Fruit fly (Drosophila melanogaster): ENCODE measurements around the gene CG32444.

The CG32444 gene

dm6 chr3L:21604265-21604664 is 32.5 kb upstream of the CG32444 start (continued):
- TF ChIP-seq CG11247 (GFP tag; IDR thresholded peaks at IDR 0.05) (peak; percentile 72), HmgZ (tag; optimal IDR thresholded peaks at IDR 0.05) (peak; percentile 65), CG3163 (GFP tag; optimal IDR thresholded peaks at IDR 0.05) (peak; percentile 97), bcd (GFP tag; optimal IDR thresholded peaks at IDR 0.05) (peak; percentile 48), CoRest (tag; optimal IDR thresholded peaks at IDR 0.05) (peak; percentile 54), kah (GFP tag; optimal IDR thresholded peaks at IDR 0.05) (no peak), CG4854 (GFP tag; optimal IDR thresholded peaks at IDR 0.05) (peak; percentile 16), CG17359 (tag; optimal IDR thresholded peaks at IDR 0.05) (peak; percentile 68), CG16813 (GFP tag; IDR thresholded peaks at IDR 0.05; ENCODE audit: partially characterized antibody) (peak; percentile 54; the same call in 2 of the 3 replicates), gcm (GFP tag; optimal IDR thresholded peaks at IDR 0.05) (no peak), H2.0 (GFP tag; IDR thresholded peaks at IDR 0.05) (0 out of 2 replicates have a peak, but pooled peaks have one; percentile 26), gfzf (GFP tag; optimal IDR thresholded peaks at IDR 0.05) (peak; percentile 1), Hsf (GFP tag; optimal IDR thresholded peaks at IDR 0.05) (peak; percentile 78), maf-S (GFP tag; optimal IDR thresholded peaks at IDR 0.05) (peak; percentile 50), salm (tag; optimal IDR thresholded peaks at IDR 0.05) (no peak), CG13894 (tag; optimal IDR thresholded peaks at IDR 0.05) (peak; percentile 15), Bteb2 (GFP tag; optimal IDR thresholded peaks at IDR 0.05) (peak; percentile 2), CG8765 (GFP tag; IDR thresholded peaks at IDR 0.05) (peak; percentile 45; the same call in 1 of the 2 replicates), TFAM (GFP tag; optimal IDR thresholded peaks at IDR 0.05) (no peak), Rfx (GFP tag; IDR thresholded peaks at IDR 0.05) (peak; percentile 87), CG17912 (GFP tag; optimal IDR thresholded peaks at IDR 0.05) (peak; percentile 61), sug (tag; optimal IDR thresholded peaks at IDR 0.05) (no peak), ase (GFP tag; IDR thresholded peaks at IDR 0.05) (peak; percentile 79), CG10366 (GFP tag; IDR thresholded peaks at IDR 0.05) (peak; percentile 51), E2f2 (GFP tag; IDR thresholded peaks at IDR 0.05) (peak; percentile 72), CG31224 (GFP tag; IDR thresholded peaks at IDR 0.05) (no peak), dati (GFP tag; IDR thresholded peaks at IDR 0.05) (no peak), CG9817 (tag; optimal IDR thresholded peaks at IDR 0.05) (peak; percentile 62), CG18764 (GFP tag; optimal IDR thresholded peaks at IDR 0.05) (peak; percentile 52), CG1602 (GFP tag; optimal IDR thresholded peaks at IDR 0.05) (peak; percentile 63), Meics (GFP tag; optimal IDR thresholded peaks at IDR 0.05) (no peak), CG32767 (GFP tag; IDR thresholded peaks at IDR 0.05) (0 out of 2 replicates have a peak, but pooled peaks have one; percentile 34), Jarid2 (GFP tag; optimal IDR thresholded peaks at IDR 0.05) (peak; percentile 72), CG4820 (GFP tag; optimal IDR thresholded peaks at IDR 0.05) (peak; percentile 52), Mes4 (GFP tag; optimal IDR thresholded peaks at IDR 0.05) (peak; percentile 60), tll (GFP tag; optimal IDR thresholded peaks at IDR 0.05) (peak in 1 of 2 experiments; percentile 53), CG3995 (GFP tag; optimal IDR thresholded peaks at IDR 0.05) (no peak), CG14667 (GFP tag; IDR thresholded peaks at IDR 0.05) (no peak), CG18262 (tag; optimal IDR thresholded peaks at IDR 0.05) (no peak), CG1647 (GFP tag; optimal IDR thresholded peaks at IDR 0.05) (peak; percentile 6), fd3F (GFP tag; optimal IDR thresholded peaks at IDR 0.05) (peak; percentile 18), Dbx (GFP tag; IDR thresholded peaks at IDR 0.05) (peak; percentile 82), sisA (GFP tag; IDR thresholded peaks at IDR 0.05) (peak; percentile 74), kay (GFP tag; optimal IDR thresholded peaks at IDR 0.05) (peak; percentile 15), Scr (GFP tag; IDR thresholded peaks at IDR 0.05; ENCODE audit: partially characterized antibody) (no peak), CG10959 (GFP tag; IDR thresholded peaks at IDR 0.05) (peak; percentile 64), CG15696 (tag; optimal IDR thresholded peaks at IDR 0.05) (peak; percentile 70), dm (GFP tag; optimal IDR thresholded peaks at IDR 0.05) (peak; percentile 31), CG11504 (tag; optimal IDR thresholded peaks at IDR 0.05) (no peak), ac (GFP tag; optimal IDR thresholded peaks at IDR 0.05) (no peak), CG17328 (GFP tag; IDR thresholded peaks at IDR 0.05) (peak; percentile 61; the same call in 1 of the 2 replicates)
